Worm (Caenorhabditis elegans) whole organism, mixed stage, embryonic: ENCODE results near the gene ttr-43.

ENCODE experiments used
- ces-1 ChIP-seq: fragments of 150-350 bp; optimal IDR thresholded peaks from 2 replicates; lab custom pipeline; 2014; ENCODE audit warnings: missing biosample characterization, missing genetic modification reagents, missing genetic modification characterization
- drap-1 ChIP-seq: fragments of 200-800 bp; sonication (Bioruptor generic); optimal IDR thresholded peaks from 3 replicates; lab custom pipeline; 2018; ENCODE audit warnings: mild to moderate bottlenecking, missing genetic modification characterization, missing compliant biosample characterization
- flh-1 ChIP-seq: fragments of 200-800 bp; sonication (Bioruptor generic); optimal IDR thresholded peaks from 2 replicates; lab custom pipeline; 2018; ENCODE audit warnings: mild to moderate bottlenecking, missing genetic modification characterization, moderate library complexity, missing compliant biosample characterization
- ham-2 ChIP-seq: fragments of 200-800 bp; sonication (Bioruptor generic); optimal IDR thresholded peaks from 2 replicates; lab custom pipeline; 2018; ENCODE audit warnings: mild to moderate bottlenecking, missing genetic modification characterization, missing compliant biosample characterization
- nhr-12 ChIP-seq: fragments of 150-350 bp; optimal IDR thresholded peaks from 2 replicates; lab custom pipeline; 2014; ENCODE audit warnings: missing biosample characterization, missing genetic modification characterization
- nhr-237 ChIP-seq: fragments of 150-350 bp; optimal IDR thresholded peaks from 2 replicates; lab custom pipeline; 2014; ENCODE audit warnings: missing biosample characterization, missing genetic modification characterization
- nhr-28 ChIP-seq: fragments of 150-350 bp; optimal IDR thresholded peaks from 2 replicates; lab custom pipeline; 2014; ENCODE audit warnings: missing biosample characterization, missing genetic modification characterization
- unc-39 ChIP-seq: fragments of 150-350 bp; optimal IDR thresholded peaks from 2 replicates; lab custom pipeline; 2014; ENCODE audit warnings: missing biosample characterization, missing genetic modification characterization
- unc-62 ChIP-seq: fragments of 150-350 bp; optimal IDR thresholded peaks from 2 replicates; lab custom pipeline; 2014; ENCODE audit warnings: missing biosample characterization, missing genetic modification reagents, missing genetic modification characterization
- ztf-11 ChIP-seq: fragments of 150-350 bp; optimal IDR thresholded peaks from 2 replicates; lab custom pipeline; 2014; ENCODE audit warnings: missing biosample characterization, missing genetic modification characterization

DNA sequence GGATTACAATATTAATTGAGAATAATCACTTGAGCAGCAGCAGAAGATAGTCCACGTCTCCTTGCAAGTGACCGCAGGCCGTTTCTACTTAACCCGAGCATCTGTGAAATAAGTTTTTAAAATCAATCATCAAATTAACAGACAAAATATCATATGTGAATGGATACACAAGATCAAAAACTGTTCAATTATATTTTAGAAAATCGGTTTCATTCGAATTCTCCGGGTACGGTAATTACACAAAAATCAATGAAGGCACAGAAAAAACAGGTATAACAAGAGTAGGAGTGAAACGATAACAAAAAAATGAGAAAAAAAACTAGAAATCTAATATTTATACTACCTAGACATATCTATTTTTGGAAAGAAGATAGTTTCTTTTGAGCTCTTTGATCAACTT, 5.7 kb upstream of the ttr-43 start, which contains the start of gene mma-1:
- TF ChIP-seq drap-1 (GFP tag; lab: Kevin White, UChicago) (no peak), ham-2 (GFP tag; lab: Kevin White, UChicago) (no peak), flh-1 (GFP tag; lab: Kevin White, UChicago) (no peak), nhr-12 (tag; lab: Kevin White, UChicago) (no peak), ztf-11 (tag; lab: Kevin White, UChicago) (no peak), unc-62 (no peak), nhr-237 (tag; lab: Kevin White, UChicago) (no peak), nhr-28 (tag; lab: Kevin White, UChicago) (no peak), unc-39 (tag; lab: Kevin White, UChicago) (no peak), ces-1 (GFP tag; lab: Kevin White, UChicago) (no peak)
